Fruit fly (Drosophila melanogaster) S2 (cell line): ENCODE results near the gene Mgat3.

Experiments
- CG8478 ChIP-seq: fragments of >200 bp; optimal IDR thresholded peaks from 2 replicates; lab custom pipeline; 2018
- CTCF ChIP-seq, 2 experiments: fragments of >200 bp; optimal IDR thresholded peaks; 2 replicates each; lab custom pipeline; 2018

DNA sequence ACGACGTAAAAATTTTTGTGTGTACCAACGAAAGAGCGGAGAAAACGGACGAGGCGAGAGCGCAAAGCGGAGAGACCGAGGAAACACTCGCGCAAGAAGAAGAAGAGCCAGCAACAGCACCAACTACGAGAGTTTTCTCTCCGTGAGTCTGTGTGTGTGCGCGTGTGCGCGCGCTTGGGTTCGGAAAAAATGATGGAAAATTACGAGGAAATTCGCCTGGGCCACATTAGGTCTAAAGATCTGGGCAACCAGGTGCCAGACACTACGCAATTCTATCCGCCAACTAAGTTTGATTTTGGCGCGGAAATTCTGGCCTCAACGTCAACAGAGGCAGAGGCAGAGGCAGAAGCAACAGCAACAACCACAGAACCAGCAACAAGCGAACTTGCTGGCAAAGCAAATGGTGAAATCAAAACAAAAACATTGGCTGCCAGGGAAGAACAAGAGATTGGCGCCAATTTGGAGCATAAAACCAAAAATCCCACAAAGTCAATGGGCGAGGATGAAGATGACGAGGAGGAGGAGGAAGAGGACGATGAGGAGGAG, 16.5 kb downstream of the Mgat3 start, which contains the start of gene DnaJ-H:
- TF ChIP-seq CTCF (optimal IDR thresholded peaks at IDR 0.05; lab: Kevin White, UChicago) (no peak), CG8478 (lab: Kevin White, UChicago) (no peak)
